Fruit fly (Drosophila melanogaster): ENCODE data around the gene eff.

DNA sequence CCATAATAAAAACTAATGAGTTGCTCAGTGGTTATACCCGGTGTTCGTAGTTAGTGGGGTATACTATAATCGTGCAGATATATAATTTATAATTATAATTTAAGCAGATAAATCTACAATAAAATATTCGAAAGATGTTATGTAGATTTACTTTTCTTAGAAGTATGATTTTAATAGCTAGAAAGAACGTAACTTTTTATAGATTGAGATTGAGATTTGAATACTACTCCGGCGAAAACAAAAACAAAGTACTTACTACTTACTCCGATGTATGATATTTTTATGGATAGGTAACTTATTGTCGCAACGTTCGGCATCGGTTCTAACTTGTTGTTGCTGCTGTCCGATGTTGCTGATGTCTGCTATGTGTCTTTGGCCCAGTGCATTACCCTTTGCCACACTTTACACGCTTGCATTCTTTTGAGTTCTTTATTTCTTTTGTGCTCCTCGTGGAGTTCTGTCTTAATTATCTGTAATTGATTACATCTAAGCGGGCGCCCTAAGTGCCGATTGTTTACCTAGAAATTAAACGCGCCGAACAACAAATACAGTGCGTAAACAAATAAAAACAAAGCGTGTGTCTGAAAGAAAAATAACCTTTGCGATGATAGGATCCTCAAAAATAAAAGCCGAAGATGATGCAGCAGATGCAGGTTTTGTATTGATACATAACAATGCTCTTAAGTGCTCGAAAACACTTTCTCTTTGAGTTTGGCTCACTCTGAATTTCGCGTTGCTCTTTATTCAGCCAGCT lies 7.4 kb upstream of the eff start:
- TF ChIP-seq odd (GFP tag; optimal IDR thresholded peaks at IDR 0.05), result no peak
- peak in 1 of 2 experiments; percentile 4 for TF ChIP-seq Pdp1 (GFP tag; optimal IDR thresholded peaks at IDR 0.05)
- no peak for TF ChIP-seq Hr39 (optimal IDR thresholded peaks at IDR 0.05)
- TF ChIP-seq BEAF-32 (GFP tag; optimal IDR thresholded peaks at IDR 0.05), result no peak
- TF ChIP-seq Xrp1 (GFP tag; IDR thresholded peaks at IDR 0.05), result 0 out of 2 replicates have a peak, but pooled peaks have one; percentile 24
- TF ChIP-seq kay (GFP tag; optimal IDR thresholded peaks at IDR 0.05), result no peak
- TF ChIP-seq CG9215 (GFP tag; IDR thresholded peaks at IDR 0.05), result no peak

All from whole organism, embryonic.